Worm (Caenorhabditis elegans): ENCODE measurements around the gene Y57G11A.2.

DNA sequence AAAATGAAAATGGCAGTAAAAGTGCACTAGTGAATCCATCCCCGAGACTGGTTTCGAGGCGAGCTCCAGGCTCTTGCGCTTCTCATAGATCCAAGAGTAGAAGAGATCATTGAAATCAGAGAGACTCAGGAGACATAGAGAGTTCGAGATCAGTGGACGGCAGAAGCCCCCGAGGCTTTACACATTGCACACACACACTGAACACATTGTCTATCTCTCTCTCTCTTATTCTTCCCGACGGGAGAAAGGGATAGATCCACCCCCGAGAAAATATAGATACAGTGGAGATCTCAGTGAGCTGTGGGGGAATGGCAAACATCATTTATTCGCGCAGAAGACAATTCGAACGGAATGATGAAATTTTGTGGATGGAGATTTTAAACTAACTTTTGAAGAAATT is 12.3 kb downstream of the Y57G11A.2 start:
- TF ChIP-seq tbx-11 (GFP tag; IDR thresholded peaks at IDR 0.05) = no peak
- no peak for TF ChIP-seq ceh-36 (tag; optimal IDR thresholded peaks at IDR 0.05)
- TF ChIP-seq hmg-4 (GFP tag; optimal IDR thresholded peaks at IDR 0.05) = no peak
- TF ChIP-seq B0310.2 (tag; optimal IDR thresholded peaks at IDR 0.05) = no peak

All from whole organism, early embryonic.